Fruit fly (Drosophila melanogaster): Measurements from ENCODE around the gene Orct2.

dm6 chr3R:24234721-24235120 lies 38.1 kb upstream of the Orct2 start:
- TF ChIP-seq pad (GFP tag; optimal IDR thresholded peaks at IDR 0.05) (no peak), kay (GFP tag; ENCODE audit: borderline replicate concordance) (no peak), bab1 (GFP tag; optimal IDR thresholded peaks at IDR 0.05) (no peak), Mnt (GFP tag; optimal IDR thresholded peaks at IDR 0.05) (no peak), CG5204 (GFP tag; optimal IDR thresholded peaks at IDR 0.05) (no peak), cnc (optimal IDR thresholded peaks at IDR 0.05) (no peak)
